Worm (Caenorhabditis elegans): ENCODE results near the gene M163.5.
A peak's percentile ranks its signal among the peaks of the same experiment; 100 is the strongest.

Gene M163.5

ce11 chrX:14489945-14490344 lies 16.1 kb downstream of the M163.5 start, which contains the start of gene his-24 (continued):
- TF ChIP-seq spr-3 (GFP tag; optimal IDR thresholded peaks at IDR 0.05): no peak
- no peak for TF ChIP-seq daf-12 (tag; optimal IDR thresholded peaks at IDR 0.05)
- TF ChIP-seq lsy-2 (tag; optimal IDR thresholded peaks at IDR 0.05): peak in 1 of 2 experiments; percentile 70
- peak; percentile 20 for TF ChIP-seq ztf-7 (tag; optimal IDR thresholded peaks at IDR 0.05)
- TF ChIP-seq Y5F2A.4 (GFP tag; optimal IDR thresholded peaks at IDR 0.05): no peak
- no peak for TF ChIP-seq nhr-10 (tag; optimal IDR thresholded peaks at IDR 0.05)
- TF ChIP-seq lin-15B (tag; optimal IDR thresholded peaks at IDR 0.05): no peak
- no peak for TF ChIP-seq set-16 (GFP tag; IDR thresholded peaks at IDR 0.05)
- TF ChIP-seq nhr-6 (tag; optimal IDR thresholded peaks at IDR 0.05): peak; percentile 85
- no peak for TF ChIP-seq R02D3.7 (tag; optimal IDR thresholded peaks at IDR 0.05)
- TF ChIP-seq ceh-44 (GFP tag; IDR thresholded peaks at IDR 0.05): no peak

ce11 chrX:14490486-14490885 lies 16.6 kb downstream of the M163.5 start:
- TF ChIP-seq ZK546.5 (tag; optimal IDR thresholded peaks at IDR 0.05): no peak
- peak; percentile 96 for TF ChIP-seq set-16 (GFP tag; IDR thresholded peaks at IDR 0.05)
- TF ChIP-seq nhr-237 (tag; optimal IDR thresholded peaks at IDR 0.05): no peak
- TF ChIP-seq jun-1 (tag; optimal IDR thresholded peaks at IDR 0.05): no peak
- TF ChIP-seq ceh-44 (GFP tag; IDR thresholded peaks at IDR 0.05): no peak
- TF ChIP-seq madf-5 (GFP tag; IDR thresholded peaks at IDR 0.05): 0 out of 4 replicates have a peak, but pooled peaks of 1 of the 2 experiments have one; percentile 21
- TF ChIP-seq egl-43 (GFP tag; IDR thresholded peaks at IDR 0.05): peak; percentile 55; the same call in 1 of the 2 replicates
- TF ChIP-seq hif-1 (tag; optimal IDR thresholded peaks at IDR 0.05): no peak
- no peak for TF ChIP-seq mes-2 (tag; optimal IDR thresholded peaks at IDR 0.05; ENCODE audit: poor library complexity, severe bottlenecking)
- no peak for TF ChIP-seq ztf-7 (tag; optimal IDR thresholded peaks at IDR 0.05)
- no peak for TF ChIP-seq mxl-2 (GFP tag; conservative IDR thresholded peaks at IDR 0.05)

ce11 chrX:14491103-14491502 lies 17.3 kb downstream of the M163.5 start:
- TF ChIP-seq php-3 (GFP tag; IDR thresholded peaks at IDR 0.05) (no peak), dmd-8 (GFP tag; IDR thresholded peaks at IDR 0.05) (no peak), egl-27 (tag; optimal IDR thresholded peaks at IDR 0.05) (no peak), spr-1 (tag; optimal IDR thresholded peaks at IDR 0.05) (no peak), F49E8.2 (tag; optimal IDR thresholded peaks at IDR 0.05; ENCODE audit: borderline replicate concordance) (no peak), ama-1 (optimal IDR thresholded peaks at IDR 0.05) (peak; percentile 86), unc-39 (tag; optimal IDR thresholded peaks at IDR 0.05) (no peak), lsy-2 (tag; optimal IDR thresholded peaks at IDR 0.05) (no peak), jun-1 (tag; optimal IDR thresholded peaks at IDR 0.05) (no peak), mxl-2 (GFP tag; conservative IDR thresholded peaks at IDR 0.05) (no peak), unc-62 (GFP tag; optimal IDR thresholded peaks at IDR 0.05 in 1 of 2) (no peak), unc-62 (tag; optimal IDR thresholded peaks at IDR 0.05) (no peak), R02D3.7 (tag; optimal IDR thresholded peaks at IDR 0.05) (no peak), mes-2 (tag; optimal IDR thresholded peaks at IDR 0.05; ENCODE audit: poor library complexity, severe bottlenecking) (peak; percentile 52), gei-8 (GFP tag; optimal IDR thresholded peaks at IDR 0.05) (no peak), Y105C5A.15 (GFP tag; IDR thresholded peaks at IDR 0.05) (no peak), pha-4 (GFP tag; IDR thresholded peaks at IDR 0.05) (no peak), pha-4 (tag; optimal IDR thresholded peaks at IDR 0.05) (no peak), arid-1 (GFP tag; conservative IDR thresholded peaks at IDR 0.05) (no peak), cey-2 (tag; optimal IDR thresholded peaks at IDR 0.05; ENCODE audit: borderline replicate concordance, insufficient read depth) (no peak), attf-4 (tag; optimal IDR thresholded peaks at IDR 0.05) (no peak), snpc-1.2 (GFP tag; IDR thresholded peaks at IDR 0.05) (no peak), saeg-2 (GFP tag; IDR thresholded peaks at IDR 0.05) (no peak), hmg-1.1 (GFP tag; IDR thresholded peaks at IDR 0.05) (peak; percentile 27; the same call in 1 of the 2 replicates), nhr-48 (tag; optimal IDR thresholded peaks at IDR 0.05) (no peak), hlh-11 (tag; optimal IDR thresholded peaks at IDR 0.05) (peak; percentile 6), nhr-25 (tag; optimal IDR thresholded peaks at IDR 0.05; ENCODE audit: borderline replicate concordance, insufficient read depth) (no peak), spr-3 (GFP tag; optimal IDR thresholded peaks at IDR 0.05) (no peak), zip-11 (GFP tag; IDR thresholded peaks at IDR 0.05) (no peak), fkh-10 (GFP tag; optimal IDR thresholded peaks at IDR 0.05) (no peak), Y48G9A.11 (GFP tag; IDR thresholded peaks at IDR 0.05) (no peak), nhr-77 (tag; optimal IDR thresholded peaks at IDR 0.05) (no peak), nhr-111 (GFP tag; optimal IDR thresholded peaks at IDR 0.05) (no peak), daf-8 (GFP tag; IDR thresholded peaks at IDR 0.05) (no peak)
